Worm (Caenorhabditis elegans) whole organism, early embryonic: ENCODE measurements around the gene mcm-3.

Source experiments
- B0310.2 ChIP-seq: sonication (generic microtip); optimal IDR thresholded peaks from 2 replicates; lab custom pipeline; 2016; ENCODE audit warnings: mild to moderate bottlenecking, missing genetic modification characterization, missing compliant biosample characterization
- ama-1 ChIP-seq: fragments of 150-350 bp; optimal IDR thresholded peaks from 2 replicates; lab custom pipeline; 2014
- ceh-13 ChIP-seq: fragments of 200-800 bp; sonication (Bioruptor generic); optimal IDR thresholded peaks from 2 replicates; lab custom pipeline; 2018; ENCODE audit warnings: mild to moderate bottlenecking, missing genetic modification characterization, missing compliant biosample characterization
- ceh-36 ChIP-seq: sonication (generic microtip); optimal IDR thresholded peaks from 2 replicates; lab custom pipeline; 2016; ENCODE audit warnings: missing genetic modification characterization, inconsistent platforms, missing compliant biosample characterization
- flt-1 ChIP-seq: fragments of 200-800 bp; sonication (Bioruptor generic); IDR thresholded peaks from 2 replicates; pipeline ENCODE4 v1.3.6; 2022; ENCODE audit warnings: missing genetic modification characterization, missing compliant biosample characterization
- scrt-1 ChIP-seq: fragments of 200-800 bp; sonication (Bioruptor generic); IDR thresholded peaks from 2 replicates; pipeline ENCODE4 v1.3.6; 2022; ENCODE audit warnings: missing genetic modification characterization, missing compliant biosample characterization
- tra-4 ChIP-seq: sonication (generic microtip); optimal IDR thresholded peaks from 2 replicates; lab custom pipeline; 2017; ENCODE audit warnings: missing genetic modification characterization, missing compliant biosample characterization

- TF ChIP-seq ceh-36: no peak
- TF ChIP-seq tra-4: no peak
- no peak for TF ChIP-seq scrt-1 (GFP tag; lab: Robert Waterston, UW)
- no peak for TF ChIP-seq flt-1 (GFP tag; lab: Robert Waterston, UW)
- TF ChIP-seq B0310.2 (tag; lab: Kevin White, UChicago): no peak
- TF ChIP-seq ceh-13 (GFP tag; lab: Kevin White, UChicago): no peak
- no peak for TF ChIP-seq ama-1 (lab: Kevin White, UChicago)
Measured at ce11 chrV:15063987-15064386, 4.6 kb upstream of the mcm-3 start, which contains the start of gene rap-2.
